Worm (Caenorhabditis elegans) whole organism, L4 larva: ENCODE data around the gene got-2.2.

Experiments
- D1046.2 ChIP-seq: fragments of 200-800 bp; sonication (Bioruptor generic); IDR thresholded peaks from 2 replicates; pipeline ENCODE4 v1.3.6; 2022; ENCODE audit warnings: missing genetic modification characterization, missing compliant biosample characterization
- F26F4.8 ChIP-seq: fragments of 200-800 bp; sonication (Bioruptor generic); conservative IDR thresholded peaks from 2 replicates; pipeline ENCODE4 v1.3.6; 2022; ENCODE audit warnings: missing genetic modification characterization, missing compliant biosample characterization
- T20F7.1 ChIP-seq: fragments of 200-800 bp; sonication (Bioruptor generic); optimal IDR thresholded peaks from 2 replicates; lab custom pipeline; 2018; ENCODE audit warnings: mild to moderate bottlenecking, missing genetic modification characterization, missing compliant biosample characterization
- T26A8.4 ChIP-seq: fragments of 200-800 bp; sonication (Bioruptor generic); IDR thresholded peaks from 2 replicates; pipeline ENCODE4 v1.3.6; 2022; ENCODE audit warnings: missing genetic modification characterization, missing compliant biosample characterization
- Y105C5A.15 ChIP-seq: fragments of 200-800 bp; sonication (Bioruptor generic); IDR thresholded peaks from 2 replicates; pipeline ENCODE4 v1.3.6; 2022; ENCODE audit warnings: missing genetic modification characterization, missing compliant biosample characterization
- Y75B8A.6 ChIP-seq: fragments of 200-800 bp; sonication (Bioruptor generic); IDR thresholded peaks from 2 replicates; pipeline ENCODE4 v1.3.6; 2022; ENCODE audit warnings: missing genetic modification reagents, missing genetic modification characterization, missing compliant biosample characterization
- aha-1 ChIP-seq: fragments of 150-350 bp; peaks from one replicate; lab custom pipeline; 2014; ENCODE audit warnings: missing biosample characterization, missing genetic modification characterization
- ama-1 ChIP-seq: fragments of 150-350 bp; optimal IDR thresholded peaks from 2 replicates; lab custom pipeline; 2014; ENCODE audit warnings: inconsistent platforms, mixed read lengths
- arid-1 ChIP-seq: fragments of 200-800 bp; sonication (Bioruptor generic); conservative IDR thresholded peaks from 2 replicates; pipeline ENCODE4 v1.3.6; 2022; ENCODE audit warnings: missing genetic modification reagents, missing genetic modification characterization, missing compliant biosample characterization
- attf-4 ChIP-seq: sonication (generic microtip); optimal IDR thresholded peaks from 3 replicates; lab custom pipeline; 2017; ENCODE audit warnings: missing biosample characterization, missing genetic modification characterization
- ceh-20 ChIP-seq: fragments of 200-800 bp; sonication (Bioruptor generic); IDR thresholded peaks from 2 replicates; pipeline ENCODE4 v1.3.6; 2022; ENCODE audit warnings: missing genetic modification reagents, missing genetic modification characterization, missing compliant biosample characterization
- ceh-28 ChIP-seq: fragments of 150-350 bp; optimal IDR thresholded peaks from 2 replicates; lab custom pipeline; 2014; ENCODE audit warnings: missing biosample characterization, missing genetic modification reagents, missing genetic modification characterization
- ceh-62 ChIP-seq: sonication (generic microtip); optimal IDR thresholded peaks from 2 replicates; lab custom pipeline; 2017; ENCODE audit warnings: missing biosample characterization, missing genetic modification characterization
- ces-1 ChIP-seq: fragments of 150-350 bp; sonication (generic microtip); optimal IDR thresholded peaks from 4 replicates; lab custom pipeline; 2014; ENCODE audit warnings: missing biosample characterization, missing genetic modification reagents, missing genetic modification characterization
- ctbp-1 ChIP-seq: fragments of 200-800 bp; sonication (Bioruptor generic); IDR thresholded peaks from 2 replicates; pipeline ENCODE4 v1.3.6; 2022; ENCODE audit warnings: missing genetic modification reagents, missing genetic modification characterization, missing compliant biosample characterization
- daf-12 ChIP-seq: fragments of 150-350 bp; optimal IDR thresholded peaks from 2 replicates; lab custom pipeline; 2014; ENCODE audit warnings: missing biosample characterization, missing genetic modification reagents, missing genetic modification characterization
- daf-16 ChIP-seq, 3 experiments: sonication (generic microtip); optimal IDR thresholded peaks; 2 replicates each; lab custom pipeline; 2016 to 2017; ENCODE audit warnings: missing genetic modification characterization in 3 of 3, missing genetic modification reagents in 3 of 3, mild to moderate bottlenecking in 2 of 3, missing compliant biosample characterization in 2 of 3, missing biosample characterization in 1 of 3, moderate library complexity in 1 of 3
- daf-19 ChIP-seq: fragments of 200-800 bp; sonication (Bioruptor generic); conservative IDR thresholded peaks from 2 replicates; pipeline ENCODE4 v1.3.6; 2022; ENCODE audit warnings: missing genetic modification characterization, missing compliant biosample characterization
- egl-43 ChIP-seq: fragments of 200-800 bp; sonication (Bioruptor generic); IDR thresholded peaks from 2 replicates; pipeline ENCODE4 v1.3.6; 2022; ENCODE audit warnings: missing genetic modification reagents, missing genetic modification characterization, missing compliant biosample characterization
- fos-1 ChIP-seq: fragments of 150-350 bp; optimal IDR thresholded peaks from 2 replicates; lab custom pipeline; 2014; ENCODE audit warnings: missing biosample characterization, missing genetic modification characterization
- gei-8 ChIP-seq: fragments of 200-800 bp; sonication (Bioruptor generic); optimal IDR thresholded peaks from 2 replicates; lab custom pipeline; 2018; ENCODE audit warnings: mild to moderate bottlenecking, missing genetic modification characterization, missing compliant biosample characterization
- hlh-30 ChIP-seq: sonication (generic microtip); optimal IDR thresholded peaks from 2 replicates; lab custom pipeline; 2017; ENCODE audit warnings: antibody characterized with exemption, mild to moderate bottlenecking, missing genetic modification characterization, missing compliant biosample characterization; ENCODE audit not compliant: insufficient read depth
- jun-1 ChIP-seq: fragments of 150-350 bp; optimal IDR thresholded peaks from 2 replicates; lab custom pipeline; 2014; ENCODE audit warnings: missing biosample characterization, missing genetic modification reagents, missing genetic modification characterization
- lim-7 ChIP-seq: fragments of 200-800 bp; sonication (Bioruptor generic); IDR thresholded peaks from 2 replicates; pipeline ENCODE4 v1.3.6; 2022; ENCODE audit warnings: missing genetic modification characterization, missing compliant biosample characterization
- lin-1 ChIP-seq: fragments of 200-800 bp; sonication (Bioruptor generic); IDR thresholded peaks from 2 replicates; pipeline ENCODE4 v1.3.6; 2022; ENCODE audit warnings: missing genetic modification reagents, missing genetic modification characterization, missing compliant biosample characterization
- lin-29 ChIP-seq: fragments of 200-800 bp; sonication (Bioruptor generic); IDR thresholded peaks from 2 replicates; pipeline ENCODE4 v1.3.6; 2022; ENCODE audit warnings: missing genetic modification reagents, missing genetic modification characterization, missing compliant biosample characterization
- lin-38 ChIP-seq: fragments of 200-800 bp; sonication (Bioruptor generic); IDR thresholded peaks from 2 replicates; pipeline ENCODE4 v1.3.6; 2022; ENCODE audit warnings: missing genetic modification reagents, missing genetic modification characterization, missing compliant biosample characterization
- madf-9 ChIP-seq: fragments of 200-800 bp; sonication (Bioruptor generic); conservative IDR thresholded peaks from 2 replicates; pipeline ENCODE4 v1.3.6; 2022; ENCODE audit warnings: missing genetic modification reagents, missing genetic modification characterization, missing compliant biosample characterization
- mdt-29 ChIP-seq: fragments of 200-800 bp; sonication (Bioruptor generic); IDR thresholded peaks from 2 replicates; pipeline ENCODE4 v1.3.6; 2022; ENCODE audit warnings: missing genetic modification reagents, missing genetic modification characterization, missing compliant biosample characterization
- mep-1 ChIP-seq: fragments of 150-350 bp; sonication (generic microtip); optimal IDR thresholded peaks from 3 replicates; lab custom pipeline; 2014; ENCODE audit warnings: missing biosample characterization, missing genetic modification characterization
- nhr-25 ChIP-seq: sonication (generic microtip); optimal IDR thresholded peaks from 2 replicates; lab custom pipeline; 2017; ENCODE audit warnings: missing genetic modification characterization, mild to moderate bottlenecking, missing compliant biosample characterization, antibody characterized with exemption, moderate library complexity, borderline replicate concordance; ENCODE audit not compliant: insufficient read depth
- nhr-28 ChIP-seq: fragments of 150-350 bp; optimal IDR thresholded peaks from 2 replicates; lab custom pipeline; 2014; ENCODE audit warnings: missing biosample characterization, missing genetic modification characterization
- nhr-42 ChIP-seq: fragments of 200-800 bp; sonication (Bioruptor generic); IDR thresholded peaks from 2 replicates; pipeline ENCODE4 v1.3.6; 2022; ENCODE audit warnings: missing genetic modification characterization, missing compliant biosample characterization
- nhr-6 ChIP-seq: fragments of 150-350 bp; optimal IDR thresholded peaks from 2 replicates; lab custom pipeline; 2014; ENCODE audit warnings: missing biosample characterization, missing genetic modification characterization
- nhr-76 ChIP-seq: fragments of 150-350 bp; optimal IDR thresholded peaks from 2 replicates; lab custom pipeline; 2014; ENCODE audit warnings: missing biosample characterization, missing genetic modification characterization
- nhr-77 ChIP-seq: fragments of 150-350 bp; optimal IDR thresholded peaks from 2 replicates; lab custom pipeline; 2014; ENCODE audit warnings: missing biosample characterization, missing genetic modification characterization
- pha-4 ChIP-seq, 2 experiments: fragments of 150-350 bp in 1 of 2; fragments of 200-800 bp in 1 of 2; sonication (Bioruptor generic) in 1 of 2; IDR thresholded peaks in 1 of 2; optimal IDR thresholded peaks in 1 of 2; 2 replicates each; pipeline versions ENCODE4 v1.3.6 to Lab custom; 2014 to 2022; ENCODE audit warnings: missing genetic modification characterization in 2 of 2, missing genetic modification reagents in 2 of 2, missing biosample characterization in 1 of 2, missing compliant biosample characterization in 1 of 2
- pqm-1 ChIP-seq: sonication (generic microtip); optimal IDR thresholded peaks from 2 replicates; lab custom pipeline; 2017; ENCODE audit warnings: missing biosample characterization, missing genetic modification characterization
- rbr-2 ChIP-seq: sonication (generic microtip); optimal IDR thresholded peaks from 2 replicates; lab custom pipeline; 2016; ENCODE audit warnings: missing genotype, missing genetic modification characterization, missing compliant biosample characterization
- tra-1 ChIP-seq: fragments of 200-800 bp; sonication (Bioruptor generic); IDR thresholded peaks from 2 replicates; pipeline ENCODE4 v1.3.6; 2022; ENCODE audit warnings: missing genetic modification reagents, missing genetic modification characterization, missing compliant biosample characterization
- unc-39 ChIP-seq: sonication (generic microtip); optimal IDR thresholded peaks from 2 replicates; lab custom pipeline; 2017; ENCODE audit warnings: missing biosample characterization, missing genetic modification characterization
- unc-62 ChIP-seq, 3 experiments: fragments of 150-350 bp in 1 of 3; sonication (generic microtip); optimal IDR thresholded peaks in 2 of 3; peaks in 1 of 3; 1 replicate in 1 of 3; 2 replicates in 2 of 3; lab custom pipeline; 2014 to 2017; ENCODE audit warnings: missing biosample characterization in 3 of 3, missing genetic modification characterization in 3 of 3, missing genetic modification reagents in 3 of 3, missing genotype in 1 of 3
- zfp-3 ChIP-seq: fragments of 200-800 bp; sonication (Bioruptor generic); conservative IDR thresholded peaks from 2 replicates; pipeline ENCODE4 v1.3.6; 2022; ENCODE audit warnings: missing genetic modification reagents, missing genetic modification characterization, missing compliant biosample characterization
- zip-11 ChIP-seq: fragments of 200-800 bp; sonication (Bioruptor generic); IDR thresholded peaks from 2 replicates; pipeline ENCODE4 v1.3.6; 2022; ENCODE audit warnings: missing genetic modification characterization, missing compliant biosample characterization

Gene got-2.2

DNA sequence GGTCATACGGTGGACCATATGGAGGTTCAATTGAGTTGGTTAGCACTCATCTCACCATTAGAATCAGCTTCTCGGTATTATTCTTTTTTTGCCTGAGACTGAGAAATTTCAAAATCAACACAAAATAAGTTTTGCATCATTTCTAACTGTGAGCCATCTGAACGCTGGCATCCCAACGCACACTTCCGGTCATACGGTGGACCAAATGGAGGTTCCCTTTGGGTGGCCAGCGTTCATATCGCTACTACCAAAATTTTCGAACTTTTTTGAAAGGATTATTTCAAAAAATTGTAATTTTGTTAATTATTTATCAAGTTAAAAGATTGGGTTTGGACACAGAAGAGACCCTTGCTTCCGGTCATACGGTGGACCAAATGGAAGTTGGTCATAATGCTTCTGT, 12.0 kb downstream of the got-2.2 start:
- TF ChIP-seq daf-16 (GFP tag; optimal IDR thresholded peaks at IDR 0.05; lab: Kevin White, UChicago) (no peak), daf-16 (tag; optimal IDR thresholded peaks at IDR 0.05; lab: Kevin White, UChicago) (peak; percentile 53), nhr-76 (no peak), aha-1 (tag; lab: Kevin White, UChicago) (peak; percentile 22)
- TF ChIP-seq, all 104 proteins: peak for 2

DNA sequence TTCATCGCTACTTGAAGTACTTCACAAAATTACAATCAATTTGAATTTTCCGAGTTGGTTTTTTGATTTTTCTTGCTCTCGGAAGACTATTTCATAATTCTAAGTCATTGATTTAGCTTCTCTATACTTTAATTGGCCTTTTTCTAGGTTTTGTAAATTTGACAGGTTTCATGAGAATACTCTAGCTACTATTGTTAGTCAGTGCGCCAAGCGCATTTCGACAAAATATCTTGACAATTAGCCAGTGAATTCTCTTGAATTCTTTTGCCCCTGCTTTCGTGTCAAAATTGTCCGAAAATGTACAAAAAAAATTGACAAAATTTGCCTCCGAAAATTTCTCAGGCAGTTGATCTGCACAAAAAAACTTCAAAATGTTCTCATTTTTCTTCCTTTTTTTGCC, 12.4 kb downstream of the got-2.2 start:
- TF ChIP-seq hlh-30 (tag; lab: Kevin White, UChicago): peak; percentile 4
- TF ChIP-seq egl-43 (GFP tag; lab: Robert Waterston, UW): no peak
- no peak for TF ChIP-seq nhr-28 (tag; lab: Kevin White, UChicago)
- TF ChIP-seq ces-1: no peak
- no peak for TF ChIP-seq attf-4 (tag; lab: Kevin White, UChicago)
- TF ChIP-seq D1046.2 (GFP tag; lab: Robert Waterston, UW): no peak
- no peak for TF ChIP-seq pqm-1 (tag; lab: Kevin White, UChicago)
- TF ChIP-seq Y75B8A.6 (GFP tag; lab: Robert Waterston, UW): no peak
- no peak for TF ChIP-seq daf-19
- 0 out of 2 replicates have a peak, but pooled peaks have one; percentile 18 for TF ChIP-seq arid-1 (GFP tag; lab: Robert Waterston, UW)
- no peak for TF ChIP-seq unc-39 (tag; lab: Kevin White, UChicago)
- TF ChIP-seq zfp-3: no peak
- TF ChIP-seq daf-16 (GFP tag; optimal IDR thresholded peaks at IDR 0.05; lab: Kevin White, UChicago): no peak
- TF ChIP-seq daf-16 (tag; optimal IDR thresholded peaks at IDR 0.05; lab: Kevin White, UChicago): no peak
- TF ChIP-seq zip-11: no peak
- 0 out of 2 replicates have a peak, but pooled peaks have one; percentile 18 for TF ChIP-seq madf-9 (GFP tag; lab: Robert Waterston, UW)
- no peak for TF ChIP-seq lim-7
- no peak for TF ChIP-seq lin-38 (GFP tag; lab: Robert Waterston, UW)
- no peak for TF ChIP-seq F26F4.8
- TF ChIP-seq unc-62 (GFP tag; optimal IDR thresholded peaks at IDR 0.05 in 1 of 2; lab: Kevin White, UChicago): peak in 1 of 2 experiments; percentile 59
- TF ChIP-seq unc-62 (tag; optimal IDR thresholded peaks at IDR 0.05; lab: Kevin White, UChicago): no peak
- TF ChIP-seq lin-1 (GFP tag; lab: Robert Waterston, UW): no peak
- TF ChIP-seq ceh-62 (tag; lab: Kevin White, UChicago): no peak
- TF ChIP-seq mdt-29 (GFP tag; lab: Robert Waterston, UW): no peak
- no peak for TF ChIP-seq nhr-42 (GFP tag; lab: Robert Waterston, UW)
- no peak for TF ChIP-seq ceh-28 (tag; lab: Kevin White, UChicago)
- no peak for TF ChIP-seq aha-1 (tag; lab: Kevin White, UChicago)
- no peak for TF ChIP-seq mep-1 (tag; lab: Kevin White, UChicago)
- TF ChIP-seq daf-12 (tag; lab: Kevin White, UChicago): no peak
- no peak for TF ChIP-seq jun-1 (tag; lab: Kevin White, UChicago)
- TF ChIP-seq T26A8.4 (GFP tag; lab: Robert Waterston, UW): no peak
- TF ChIP-seq rbr-2 (tag; lab: Kevin White, UChicago): no peak
- no peak for TF ChIP-seq pha-4 (GFP tag; IDR thresholded peaks at IDR 0.05; lab: Robert Waterston, UW)
- no peak for TF ChIP-seq pha-4 (tag; optimal IDR thresholded peaks at IDR 0.05; lab: Kevin White, UChicago)
- no peak for TF ChIP-seq nhr-25 (tag; lab: Kevin White, UChicago)
- TF ChIP-seq ama-1 (lab: Kevin White, UChicago): peak; percentile 57
- TF ChIP-seq nhr-6 (tag; lab: Kevin White, UChicago): peak; percentile 8
- TF ChIP-seq ctbp-1 (GFP tag; lab: Robert Waterston, UW): no peak

DNA sequence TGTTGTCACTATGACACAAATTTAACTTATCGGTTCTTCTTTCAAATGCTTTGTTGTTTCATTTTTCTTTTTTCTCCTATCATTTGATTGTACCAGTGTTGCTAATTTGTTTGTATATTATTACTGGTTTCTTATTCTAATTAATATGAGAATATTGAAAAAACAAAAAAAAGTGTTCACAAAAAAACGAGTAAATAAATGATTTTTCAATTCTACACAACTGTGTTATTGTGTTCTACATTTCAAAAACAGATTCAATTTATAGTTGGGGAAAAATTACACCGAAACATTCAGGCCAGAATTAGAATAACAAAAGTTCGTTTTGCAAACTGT, 12.7 kb downstream of the got-2.2 start:
- TF ChIP-seq Y105C5A.15 (no peak), nhr-77 (tag; lab: Kevin White, UChicago) (peak; percentile 87), tra-1 (0 out of 2 replicates have a peak, but pooled peaks have one; percentile 33), ceh-20 (GFP tag; lab: Robert Waterston, UW) (no peak), T26A8.4 (GFP tag; lab: Robert Waterston, UW) (no peak), fos-1 (tag; lab: Kevin White, UChicago) (peak; percentile 10), mep-1 (tag; lab: Kevin White, UChicago) (peak; percentile 77), lim-7 (no peak), lin-1 (GFP tag; lab: Robert Waterston, UW) (no peak), lin-29 (no peak), aha-1 (tag; lab: Kevin White, UChicago) (peak; percentile 95), T20F7.1 (GFP tag; lab: Kevin White, UChicago) (peak; percentile 47), nhr-25 (tag; lab: Kevin White, UChicago) (no peak), gei-8 (GFP tag; lab: Kevin White, UChicago) (no peak)
- TF ChIP-seq, all 104 proteins: peak for 6
